Fruit fly (Drosophila melanogaster) whole organism, wandering third instar larva: ENCODE data around the gene Sfmbt.

Source experiments
- Dif ChIP-seq: fragments of 200-275, 200-300 bp; sonication (Bioruptor generic); optimal IDR thresholded peaks from 2 replicates; lab custom pipeline; 2018; ENCODE audit warnings: missing biosample characterization, missing genetic modification characterization; ENCODE audit not compliant: partially characterized antibody
- Hr78 ChIP-seq: fragments of >200 bp; optimal IDR thresholded peaks from 2 replicates; lab custom pipeline; 2017; ENCODE audit warnings: missing biosample characterization, missing genetic modification characterization
- N ChIP-seq: fragments of >200 bp; optimal IDR thresholded peaks from 2 replicates; lab custom pipeline; 2018; ENCODE audit warnings: missing biosample characterization, missing external identifiers, missing genetic modification characterization
- ey ChIP-seq: fragments of 200-800 bp; sonication (Bioruptor generic); optimal IDR thresholded peaks from 2 replicates; lab custom pipeline; 2016; ENCODE audit warnings: missing biosample characterization, missing genetic modification characterization
- h ChIP-seq: fragments of 200-800 bp; sonication (Bioruptor generic); optimal IDR thresholded peaks from 3 replicates; lab custom pipeline; 2016; ENCODE audit warnings: missing biosample characterization, mild to moderate bottlenecking, missing genetic modification characterization
- usp ChIP-seq: fragments of >200 bp; optimal IDR thresholded peaks from 2 replicates; lab custom pipeline; 2017; ENCODE audit warnings: missing biosample characterization, missing genetic modification characterization

DNA sequence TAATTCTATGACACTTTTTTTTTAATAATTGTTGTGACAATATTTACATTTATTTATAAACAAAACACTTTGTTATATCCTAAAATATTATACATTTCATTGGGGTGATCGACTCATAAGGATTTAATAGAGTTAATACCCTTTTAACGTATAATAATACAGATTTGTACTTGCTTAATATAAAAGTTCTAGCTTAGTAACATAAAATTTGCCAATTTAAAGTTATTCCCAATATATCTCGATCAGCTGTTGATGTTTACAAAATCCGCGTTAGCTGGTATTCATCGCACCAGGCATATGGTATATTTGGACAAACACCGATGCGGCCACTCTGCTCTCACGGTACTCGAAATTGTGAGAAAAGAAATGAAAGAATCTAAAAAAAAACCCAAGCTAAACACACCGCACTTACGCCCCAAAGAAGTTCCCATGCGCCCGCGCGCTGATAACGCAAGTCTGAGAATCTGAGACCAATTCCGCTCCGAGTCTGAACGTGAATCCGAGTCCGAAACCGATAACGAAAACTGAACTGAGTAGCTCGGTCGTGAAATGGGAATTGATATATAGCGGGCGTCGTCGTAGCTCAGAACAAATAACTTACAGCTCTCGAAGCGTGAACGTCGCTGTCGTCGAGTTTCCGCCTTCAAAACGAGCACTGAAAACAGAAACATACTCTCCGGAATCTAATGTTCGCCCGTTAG lies 27.0 kb upstream of the Sfmbt start, which contains the start of gene Pect:
- TF ChIP-seq Hr78 (GFP tag; lab: Kevin White, UChicago) = no peak
- no peak for TF ChIP-seq usp (GFP tag; lab: Kevin White, UChicago)
- TF ChIP-seq ey (GFP tag; lab: Kevin White, UChicago) = no peak
- TF ChIP-seq N (GFP tag; lab: Kevin White, UChicago) = no peak
- TF ChIP-seq h = peak; percentile 47
- peak; percentile 51 for TF ChIP-seq Dif (GFP tag; lab: Kevin White, UChicago)
